Fruit fly (Drosophila melanogaster) whole organism, wandering third instar larva: ENCODE data around the gene ps.

ENCODE experiments used
- Abd-B ChIP-seq: fragments of >200 bp; optimal IDR thresholded peaks from 2 replicates; lab custom pipeline; 2017; ENCODE audit warnings: missing biosample characterization, missing genetic modification characterization
- Dif ChIP-seq: fragments of 200-275, 200-300 bp; sonication (Bioruptor generic); optimal IDR thresholded peaks from 2 replicates; lab custom pipeline; 2018; ENCODE audit warnings: missing biosample characterization, missing genetic modification characterization; ENCODE audit not compliant: partially characterized antibody
- Hr78 ChIP-seq: fragments of >200 bp; optimal IDR thresholded peaks from 2 replicates; lab custom pipeline; 2017; ENCODE audit warnings: missing biosample characterization, missing genetic modification characterization
- Myc ChIP-seq: fragments of >200 bp; optimal IDR thresholded peaks from 2 replicates; lab custom pipeline; 2017
- N ChIP-seq: fragments of >200 bp; optimal IDR thresholded peaks from 2 replicates; lab custom pipeline; 2018; ENCODE audit warnings: missing biosample characterization, missing external identifiers, missing genetic modification characterization
- brk ChIP-seq: fragments of 200-800 bp; sonication (Bioruptor generic); optimal IDR thresholded peaks from 2 replicates; lab custom pipeline; 2016; ENCODE audit warnings: missing biosample characterization, mild to moderate bottlenecking, missing genetic modification characterization
- fru ChIP-seq: fragments of 200-800 bp; sonication (Bioruptor generic); optimal IDR thresholded peaks from 3 replicates; lab custom pipeline; 2016; ENCODE audit warnings: missing biosample characterization, mild to moderate bottlenecking, missing genetic modification characterization
- psq ChIP-seq: fragments of 200-800 bp; sonication (Bioruptor generic); optimal IDR thresholded peaks from 3 replicates; lab custom pipeline; 2017; ENCODE audit warnings: missing biosample characterization, mild to moderate bottlenecking, missing genetic modification characterization, moderate library complexity
- sage ChIP-seq: fragments of 200-800 bp; sonication (Bioruptor generic); optimal IDR thresholded peaks from 2 replicates; lab custom pipeline; 2016; ENCODE audit warnings: missing biosample characterization, mild to moderate bottlenecking, missing genetic modification characterization
- usp ChIP-seq: fragments of >200 bp; optimal IDR thresholded peaks from 2 replicates; lab custom pipeline; 2017; ENCODE audit warnings: missing biosample characterization, missing genetic modification characterization

DNA sequence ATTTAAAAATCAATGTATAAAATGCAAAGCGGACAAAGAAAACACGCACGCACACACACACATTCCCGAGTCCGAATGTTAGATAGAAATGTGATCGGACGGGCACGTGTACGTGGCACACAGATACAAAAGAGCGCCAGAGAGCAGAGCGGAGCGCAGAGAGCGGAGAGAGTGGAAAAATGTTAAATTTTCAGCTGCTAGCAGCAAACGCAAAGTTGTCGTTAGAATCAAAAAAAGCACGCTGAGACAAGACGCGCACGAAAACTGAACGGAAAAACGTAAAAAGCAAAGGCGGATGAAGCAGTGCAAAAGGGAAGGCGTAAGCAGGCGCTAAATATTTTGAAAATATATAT is 1.5 kb downstream of the ps start:
- TF ChIP-seq psq (GFP tag; lab: Kevin White, UChicago) (peak; percentile 58), Dif (GFP tag; lab: Kevin White, UChicago) (peak; percentile 99), fru (no peak), Abd-B (GFP tag; lab: Kevin White, UChicago) (no peak), Myc (lab: Kevin White, UChicago) (no peak), sage (GFP tag; lab: Kevin White, UChicago) (peak; percentile 59), usp (GFP tag; lab: Kevin White, UChicago) (no peak), Hr78 (no peak), N (GFP tag; lab: Kevin White, UChicago) (no peak), brk (GFP tag; lab: Kevin White, UChicago) (no peak)
